Worm (Caenorhabditis elegans) whole organism, late embryonic: ENCODE results near the gene glr-4.
A peak's percentile ranks its signal among the peaks of the same experiment; 100 is the strongest.

Experiments used
- F13H6.1 ChIP-seq: sonication (generic microtip); optimal IDR thresholded peaks from 2 replicates; lab custom pipeline; 2016; ENCODE audit warnings: missing genetic modification characterization, missing compliant biosample characterization
- K02D7.2 ChIP-seq: sonication (generic microtip); optimal IDR thresholded peaks from 2 replicates; lab custom pipeline; 2017; ENCODE audit warnings: mild to moderate bottlenecking, missing genetic modification characterization, missing compliant biosample characterization
- T23F11.4 ChIP-seq: fragments of 200-800 bp; sonication (Bioruptor generic); optimal IDR thresholded peaks from 2 replicates; lab custom pipeline; 2018; ENCODE audit warnings: mild to moderate bottlenecking, missing genetic modification characterization, missing compliant biosample characterization
- Y22D7AL.16 ChIP-seq: sonication (generic microtip); optimal IDR thresholded peaks from 2 replicates; lab custom pipeline; 2016; ENCODE audit warnings: missing genetic modification characterization, missing compliant biosample characterization
- ahr-1 ChIP-seq: sonication (generic microtip); optimal IDR thresholded peaks from 2 replicates; lab custom pipeline; 2016; ENCODE audit warnings: missing genetic modification characterization, missing compliant biosample characterization
- ama-1 ChIP-seq: fragments of 150-350 bp; optimal IDR thresholded peaks from 2 replicates; lab custom pipeline; 2014
- ceh-14 ChIP-seq: sonication (generic microtip); optimal IDR thresholded peaks from 2 replicates; lab custom pipeline; 2016; ENCODE audit warnings: missing genotype, missing genetic modification characterization, missing compliant biosample characterization
- ceh-18 ChIP-seq: sonication (generic microtip); optimal IDR thresholded peaks from 2 replicates; lab custom pipeline; 2016; ENCODE audit warnings: missing genetic modification characterization, missing compliant biosample characterization
- ceh-22 ChIP-seq: sonication (generic microtip); optimal IDR thresholded peaks from 2 replicates; lab custom pipeline; 2017; ENCODE audit warnings: missing biosample characterization, missing genetic modification characterization
- ceh-31 ChIP-seq: sonication (generic microtip); optimal IDR thresholded peaks from 2 replicates; lab custom pipeline; 2016; ENCODE audit warnings: missing genetic modification characterization, missing compliant biosample characterization
- ceh-34 ChIP-seq: sonication (generic microtip); optimal IDR thresholded peaks from 2 replicates; lab custom pipeline; 2016; ENCODE audit warnings: mild to moderate bottlenecking, missing genetic modification characterization, missing compliant biosample characterization
- ceh-45 ChIP-seq: fragments of 200-800 bp; sonication (Bioruptor generic); IDR thresholded peaks from 2 replicates; pipeline ENCODE4 v1.3.6; 2022; ENCODE audit warnings: missing genetic modification reagents, missing genetic modification characterization, missing compliant biosample characterization
- ceh-48 ChIP-seq: sonication (generic microtip); optimal IDR thresholded peaks from 2 replicates; lab custom pipeline; 2016; ENCODE audit warnings: missing genetic modification characterization, inconsistent platforms, missing compliant biosample characterization
- ceh-6 ChIP-seq: fragments of 200-800 bp; sonication (Bioruptor generic); optimal IDR thresholded peaks from 2 replicates; lab custom pipeline; 2018; ENCODE audit warnings: mild to moderate bottlenecking, missing genetic modification characterization, missing compliant biosample characterization
- che-1 ChIP-seq: sonication (generic microtip); optimal IDR thresholded peaks from 2 replicates; lab custom pipeline; 2016; ENCODE audit warnings: mild to moderate bottlenecking, missing genetic modification characterization, missing compliant biosample characterization
- dmd-4 ChIP-seq: sonication (generic microtip); optimal IDR thresholded peaks from 2 replicates; lab custom pipeline; 2016; ENCODE audit warnings: borderline replicate concordance, missing genetic modification characterization, missing compliant biosample characterization
- ets-4 ChIP-seq: sonication (generic microtip); optimal IDR thresholded peaks from 2 replicates; lab custom pipeline; 2016; ENCODE audit warnings: missing genetic modification characterization, missing compliant biosample characterization
- eyg-1 ChIP-seq: sonication (generic microtip); optimal IDR thresholded peaks from 2 replicates; lab custom pipeline; 2016; ENCODE audit warnings: missing genotype, missing genetic modification characterization, missing compliant biosample characterization
- fax-1 ChIP-seq: sonication (generic microtip); optimal IDR thresholded peaks from 2 replicates; lab custom pipeline; 2016; ENCODE audit warnings: missing genotype, missing genetic modification characterization, missing compliant biosample characterization
- fkh-10 ChIP-seq: fragments of 150-350 bp; optimal IDR thresholded peaks from 2 replicates; lab custom pipeline; 2014; ENCODE audit warnings: missing biosample characterization, missing genetic modification reagents, missing genetic modification characterization
- gmeb-2 ChIP-seq: sonication (generic microtip); optimal IDR thresholded peaks from 2 replicates; lab custom pipeline; 2016; ENCODE audit warnings: missing genetic modification characterization, inconsistent platforms, missing compliant biosample characterization
- hlh-13 ChIP-seq: fragments of 200-800 bp; sonication (Bioruptor generic); optimal IDR thresholded peaks from 2 replicates; lab custom pipeline; 2018; ENCODE audit warnings: mild to moderate bottlenecking, missing genetic modification characterization, missing compliant biosample characterization
- hlh-8 ChIP-seq: sonication (generic microtip); optimal IDR thresholded peaks from 2 replicates; lab custom pipeline; 2016; ENCODE audit warnings: missing genotype, missing genetic modification characterization, missing compliant biosample characterization
- lin-11 ChIP-seq: fragments of 200-800 bp; sonication (Bioruptor generic); optimal IDR thresholded peaks from 2 replicates; lab custom pipeline; 2018; ENCODE audit warnings: mild to moderate bottlenecking, missing genetic modification characterization, missing compliant biosample characterization
- madf-2 ChIP-seq: sonication (generic microtip); optimal IDR thresholded peaks from 2 replicates; lab custom pipeline; 2017; ENCODE audit warnings: missing genetic modification characterization, missing compliant biosample characterization
- mec-3 ChIP-seq: sonication (generic microtip); optimal IDR thresholded peaks from 2 replicates; lab custom pipeline; 2016; ENCODE audit warnings: borderline replicate concordance, missing genetic modification characterization, missing compliant biosample characterization
- nfya-1 ChIP-seq: sonication (generic microtip); optimal IDR thresholded peaks from 2 replicates; lab custom pipeline; 2017; ENCODE audit warnings: missing genetic modification characterization, mild to moderate bottlenecking, missing compliant biosample characterization, antibody characterized with exemption, moderate library complexity
- nhr-11 ChIP-seq: fragments of 150-350 bp; optimal IDR thresholded peaks from 2 replicates; lab custom pipeline; 2014; ENCODE audit warnings: missing biosample characterization, missing genetic modification characterization
- nhr-232 ChIP-seq: sonication (generic microtip); optimal IDR thresholded peaks from 2 replicates; lab custom pipeline; 2016; ENCODE audit warnings: missing genetic modification characterization, missing compliant biosample characterization
- npax-4 ChIP-seq: sonication (generic microtip); optimal IDR thresholded peaks from 2 replicates; lab custom pipeline; 2016; ENCODE audit warnings: missing genetic modification characterization, missing compliant biosample characterization
- pha-2 ChIP-seq: sonication (generic microtip); optimal IDR thresholded peaks from 2 replicates; lab custom pipeline; 2017; ENCODE audit warnings: mild to moderate bottlenecking, missing genetic modification characterization, missing compliant biosample characterization
- rnt-1 ChIP-seq: sonication (generic microtip); optimal IDR thresholded peaks from 2 replicates; lab custom pipeline; 2016; ENCODE audit warnings: missing genetic modification characterization, missing compliant biosample characterization
- tbx-2 ChIP-seq: sonication (generic microtip); optimal IDR thresholded peaks from 2 replicates; lab custom pipeline; 2016; ENCODE audit warnings: missing genetic modification characterization, missing compliant biosample characterization
- tbx-7 ChIP-seq: sonication (generic microtip); optimal IDR thresholded peaks from 2 replicates; lab custom pipeline; 2016; ENCODE audit warnings: missing genotype, missing genetic modification characterization, missing compliant biosample characterization
- unc-3 ChIP-seq, 2 experiments: fragments of 200-800 bp in 1 of 2; sonication (Bioruptor generic) in 1 of 2; sonication (generic microtip) in 1 of 2; conservative IDR thresholded peaks in 1 of 2; optimal IDR thresholded peaks in 1 of 2; 2 replicates each; pipeline versions ENCODE4 v1.3.6 to Lab custom; 2016 to 2022; ENCODE audit warnings: missing compliant biosample characterization in 2 of 2, missing genetic modification characterization in 2 of 2, missing genetic modification reagents in 1 of 2
- unc-42 ChIP-seq: sonication (generic microtip); optimal IDR thresholded peaks from 2 replicates; lab custom pipeline; 2016; ENCODE audit warnings: missing genotype, missing genetic modification characterization, missing compliant biosample characterization
- unc-55 ChIP-seq: sonication (generic microtip); optimal IDR thresholded peaks from 2 replicates; lab custom pipeline; 2017; ENCODE audit warnings: missing biosample characterization, missing genetic modification reagents, missing genetic modification characterization
- unc-86 ChIP-seq: sonication (generic microtip); optimal IDR thresholded peaks from 2 replicates; lab custom pipeline; 2016; ENCODE audit warnings: missing genetic modification characterization, missing compliant biosample characterization
- zip-5 ChIP-seq: sonication (generic microtip); optimal IDR thresholded peaks from 2 replicates; lab custom pipeline; 2016; ENCODE audit warnings: missing genetic modification characterization, missing compliant biosample characterization
- ztf-16 ChIP-seq: sonication (generic microtip); optimal IDR thresholded peaks from 2 replicates; lab custom pipeline; 2017; ENCODE audit warnings: missing genetic modification characterization, missing compliant biosample characterization

The glr-4 gene

ce11 chrII:7794222-7794621, at the start of gene glr-4:
TSS of gene glr-4 (minus strand) at chrII:7794322.
- TF ChIP-seq Y22D7AL.16 (tag; lab: Kevin White, UChicago) (no peak), lin-11 (tag; lab: Kevin White, UChicago) (no peak), T23F11.4 (GFP tag; lab: Kevin White, UChicago) (no peak), ceh-14 (no peak), pha-2 (no peak), rnt-1 (tag; lab: Kevin White, UChicago) (no peak), ztf-16 (no peak), ceh-31 (no peak), ceh-34 (no peak), nhr-232 (no peak), che-1 (tag; lab: Kevin White, UChicago) (no peak)

- TF ChIP-seq pha-2 (no peak), ceh-48 (no peak), eyg-1 (tag; lab: Kevin White, UChicago) (no peak), ahr-1 (no peak), unc-42 (tag; lab: Kevin White, UChicago) (no peak), gmeb-2 (no peak), F13H6.1 (tag; lab: Kevin White, UChicago) (no peak), madf-2 (tag; lab: Kevin White, UChicago) (no peak), ets-4 (tag; lab: Kevin White, UChicago) (no peak), unc-3 (GFP tag; conservative IDR thresholded peaks at IDR 0.05; lab: Robert Waterston, UW) (no peak), unc-3 (tag; optimal IDR thresholded peaks at IDR 0.05; lab: Kevin White, UChicago) (no peak), ceh-22 (tag; lab: Kevin White, UChicago) (no peak), fax-1 (tag; lab: Kevin White, UChicago) (no peak), tbx-7 (tag; lab: Kevin White, UChicago) (no peak)
Observed at ce11 chrII:7842053-7842452, 47.9 kb upstream of the glr-4 start, which contains the start of gene klp-3. TSS of gene klp-3 (plus strand) at chrII:7842353.

ce11 chrII:7839703-7840102, 45.6 kb upstream of the glr-4 start:
- TF ChIP-seq ceh-45 (no peak), nfya-1 (tag; lab: Kevin White, UChicago) (peak; percentile 45), unc-55 (GFP tag; lab: Kevin White, UChicago) (peak; percentile 42), ceh-31 (peak; percentile 16), ama-1 (no peak)

- TF ChIP-seq npax-4 (no peak), hlh-8 (no peak), T23F11.4 (GFP tag; lab: Kevin White, UChicago) (no peak), nfya-1 (tag; lab: Kevin White, UChicago) (peak; percentile 12)
Observed at ce11 chrII:7838661-7839060, 44.5 kb upstream of the glr-4 start.

- TF ChIP-seq T23F11.4 (GFP tag; lab: Kevin White, UChicago), result no peak
- peak; percentile 32 for TF ChIP-seq rnt-1 (tag; lab: Kevin White, UChicago)
- peak; percentile 64 for TF ChIP-seq ceh-34
- TF ChIP-seq unc-55 (GFP tag; lab: Kevin White, UChicago), result peak; percentile 43
- peak; percentile 63 for TF ChIP-seq ceh-18 (tag; lab: Kevin White, UChicago)
Observed at ce11 chrII:7836613-7837226, 42.6 kb upstream of the glr-4 start.

ce11 chrII:7835314-7835713, 41.2 kb upstream of the glr-4 start, which contains the start of gene cex-2:
TSS of gene cex-2 (minus strand) at chrII:7835414.
- TF ChIP-seq zip-5 (tag; lab: Kevin White, UChicago), result no peak
- no peak for TF ChIP-seq K02D7.2 (tag; lab: Kevin White, UChicago)
- no peak for TF ChIP-seq hlh-13
- TF ChIP-seq tbx-2 (tag; lab: Kevin White, UChicago), result no peak
- no peak for TF ChIP-seq ahr-1
- TF ChIP-seq unc-42 (tag; lab: Kevin White, UChicago), result no peak
- TF ChIP-seq dmd-4 (tag; lab: Kevin White, UChicago), result no peak
- TF ChIP-seq unc-3 (GFP tag; conservative IDR thresholded peaks at IDR 0.05; lab: Robert Waterston, UW), result no peak
- TF ChIP-seq unc-3 (tag; optimal IDR thresholded peaks at IDR 0.05; lab: Kevin White, UChicago), result no peak
- no peak for TF ChIP-seq ceh-18 (tag; lab: Kevin White, UChicago)
- no peak for TF ChIP-seq nhr-11 (tag; lab: Kevin White, UChicago)
- no peak for TF ChIP-seq fkh-10 (GFP tag; lab: Kevin White, UChicago)
- TF ChIP-seq npax-4, result no peak
- TF ChIP-seq ceh-6 (GFP tag; lab: Kevin White, UChicago), result no peak
- no peak for TF ChIP-seq mec-3 (tag; lab: Kevin White, UChicago)
- no peak for TF ChIP-seq unc-86 (tag; lab: Kevin White, UChicago)
